Worm (Caenorhabditis elegans) whole organism, young adult: ENCODE measurements around the gene T26A8.3.

Source experiments
- B0035.1 ChIP-seq: sonication (generic microtip); optimal IDR thresholded peaks from 2 replicates; lab custom pipeline; 2016; ENCODE audit warnings: missing genetic modification characterization, mild to moderate bottlenecking, missing compliant biosample characterization, missing genotype, missing genetic modification reagents
- C17E4.6 ChIP-seq: fragments of 200-800 bp; sonication (Bioruptor generic); IDR thresholded peaks from 2 replicates; pipeline ENCODE4 v1.3.6; 2022; ENCODE audit warnings: missing genetic modification reagents, missing genetic modification characterization, missing compliant biosample characterization
- F10E7.11 ChIP-seq: sonication (generic microtip); optimal IDR thresholded peaks from 2 replicates; lab custom pipeline; 2017; ENCODE audit warnings: mild to moderate bottlenecking, missing genetic modification characterization, moderate library complexity, missing compliant biosample characterization
- F22D6.2 ChIP-seq: sonication (generic microtip); optimal IDR thresholded peaks from 2 replicates; lab custom pipeline; 2016; ENCODE audit warnings: mild to moderate bottlenecking, missing genetic modification characterization, missing compliant biosample characterization
- F23B12.7 ChIP-seq: sonication (generic microtip); optimal IDR thresholded peaks from 2 replicates; lab custom pipeline; 2017; ENCODE audit warnings: missing genetic modification characterization, mild to moderate bottlenecking, missing compliant biosample characterization, antibody characterized with exemption, moderate library complexity; ENCODE audit not compliant: insufficient read depth
- Y53G8AR.9 ChIP-seq: fragments of 200-800 bp; sonication (Bioruptor generic); conservative IDR thresholded peaks from 2 replicates; pipeline ENCODE4 v1.3.6; 2022; ENCODE audit warnings: missing genetic modification reagents, missing genetic modification characterization, missing compliant biosample characterization
- Y79H2A.3 ChIP-seq: fragments of 200-800 bp; sonication (Bioruptor generic); conservative IDR thresholded peaks from 2 replicates; pipeline ENCODE4 v1.3.6; 2022; ENCODE audit warnings: missing genetic modification reagents, missing genetic modification characterization, missing compliant biosample characterization
- athp-1 ChIP-seq: sonication (generic microtip); optimal IDR thresholded peaks from 2 replicates; lab custom pipeline; 2017; ENCODE audit warnings: mild to moderate bottlenecking, missing genetic modification characterization, missing compliant biosample characterization
- attf-3 ChIP-seq: fragments of 200-800 bp; sonication (Bioruptor generic); conservative IDR thresholded peaks from 2 replicates; pipeline ENCODE4 v1.3.6; 2022; ENCODE audit warnings: missing genetic modification reagents, missing genetic modification characterization, missing compliant biosample characterization
- attf-6 ChIP-seq: fragments of 200-800 bp; sonication (Bioruptor generic); IDR thresholded peaks from 2 replicates; pipeline ENCODE4 v1.3.6; 2022; ENCODE audit warnings: missing genetic modification reagents, missing genetic modification characterization, missing compliant biosample characterization
- ceh-27 ChIP-seq: fragments of 200-800 bp; sonication (Bioruptor generic); optimal IDR thresholded peaks from 2 replicates; lab custom pipeline; 2018; ENCODE audit warnings: mild to moderate bottlenecking, missing genetic modification characterization, moderate library complexity, missing compliant biosample characterization
- ceh-58 ChIP-seq: fragments of 200-800 bp; sonication (Bioruptor generic); IDR thresholded peaks from 2 replicates; pipeline ENCODE4 v1.3.6; 2022; ENCODE audit warnings: missing genetic modification characterization, missing compliant biosample characterization
- chd-7 ChIP-seq: sonication (generic microtip); optimal IDR thresholded peaks from 2 replicates; lab custom pipeline; 2016; ENCODE audit warnings: mild to moderate bottlenecking, missing genetic modification characterization, moderate library complexity, missing compliant biosample characterization
- dox-1 ChIP-seq: fragments of 200-800 bp; sonication (Bioruptor generic); IDR thresholded peaks from 2 replicates; pipeline ENCODE4 v1.3.6; 2022; ENCODE audit warnings: missing genetic modification reagents, missing genetic modification characterization, missing compliant biosample characterization
- dpff-1 ChIP-seq: sonication (generic microtip); optimal IDR thresholded peaks from 2 replicates; lab custom pipeline; 2017; ENCODE audit warnings: mild to moderate bottlenecking, missing genetic modification characterization, missing compliant biosample characterization
- fkh-3 ChIP-seq: sonication (generic microtip); optimal IDR thresholded peaks from 2 replicates; lab custom pipeline; 2016; ENCODE audit warnings: mild to moderate bottlenecking, missing genetic modification characterization, missing compliant biosample characterization
- gei-17 ChIP-seq: fragments of 200-800 bp; sonication (Bioruptor generic); optimal IDR thresholded peaks from 2 replicates; lab custom pipeline; 2018; ENCODE audit warnings: mild to moderate bottlenecking, missing genetic modification characterization, missing compliant biosample characterization
- hmg-1.2 ChIP-seq: fragments of 200-800 bp; sonication (Bioruptor generic); IDR thresholded peaks from 2 replicates; pipeline ENCODE4 v1.3.6; 2022; ENCODE audit warnings: missing genetic modification reagents, missing genetic modification characterization, missing compliant biosample characterization
- let-526 ChIP-seq: fragments of 200-800 bp; sonication (Bioruptor generic); IDR thresholded peaks from 2 replicates; pipeline ENCODE4 v1.3.6; 2022; ENCODE audit warnings: missing genetic modification reagents, missing genetic modification characterization, missing compliant biosample characterization
- let-607 ChIP-seq, 2 experiments: fragments of 200-800 bp in 1 of 2; sonication (Bioruptor generic) in 1 of 2; sonication (generic microtip) in 1 of 2; optimal IDR thresholded peaks; 2 replicates each; lab custom pipeline; 2016 to 2018; ENCODE audit warnings: mild to moderate bottlenecking in 2 of 2, missing compliant biosample characterization in 2 of 2, missing genetic modification characterization in 2 of 2, moderate library complexity in 2 of 2, missing genotype in 1 of 2
- lin-35 ChIP-seq, 3 experiments: fragments of 150-350 bp in 2 of 3; sonication (generic microtip) in 1 of 3; optimal IDR thresholded peaks; 2 replicates each; lab custom pipeline; 2014 to 2018; ENCODE audit warnings: missing biosample characterization in 3 of 3, missing genetic modification characterization in 3 of 3, missing genetic modification reagents in 3 of 3
- lsl-1 ChIP-seq: fragments of 200-800 bp; sonication (Bioruptor generic); optimal IDR thresholded peaks from 2 replicates; lab custom pipeline; 2018; ENCODE audit warnings: mild to moderate bottlenecking, missing genetic modification characterization, moderate library complexity, missing compliant biosample characterization
- lsy-27 ChIP-seq: sonication (generic microtip); optimal IDR thresholded peaks from 2 replicates; lab custom pipeline; 2017; ENCODE audit warnings: missing genetic modification characterization, mild to moderate bottlenecking, missing compliant biosample characterization, antibody characterized with exemption, missing genotype, borderline replicate concordance; ENCODE audit not compliant: insufficient read depth
- madf-10 ChIP-seq: sonication (generic microtip); optimal IDR thresholded peaks from 2 replicates; lab custom pipeline; 2016; ENCODE audit warnings: mild to moderate bottlenecking, missing genetic modification characterization, missing compliant biosample characterization
- madf-3 ChIP-seq: fragments of 200-800 bp; sonication (Bioruptor generic); IDR thresholded peaks from 2 replicates; pipeline ENCODE4 v1.3.6; 2022; ENCODE audit warnings: missing genetic modification reagents, missing genetic modification characterization, missing compliant biosample characterization
- mel-28 ChIP-seq: sonication (generic microtip); optimal IDR thresholded peaks from 2 replicates; lab custom pipeline; 2016; ENCODE audit warnings: borderline replicate concordance, mild to moderate bottlenecking, missing genetic modification characterization, missing compliant biosample characterization
- nfyb-1 ChIP-seq: fragments of 200-800 bp; sonication (Bioruptor generic); IDR thresholded peaks from 2 replicates; pipeline ENCODE4 v1.3.6; 2022; ENCODE audit warnings: missing genetic modification reagents, missing genetic modification characterization, missing compliant biosample characterization
- nhr-27 ChIP-seq: fragments of 200-800 bp; sonication (Bioruptor generic); optimal IDR thresholded peaks from 2 replicates; lab custom pipeline; 2018; ENCODE audit warnings: mild to moderate bottlenecking, missing genetic modification characterization, moderate library complexity, missing compliant biosample characterization
- nhr-80 ChIP-seq: sonication (generic microtip); optimal IDR thresholded peaks from 2 replicates; lab custom pipeline; 2016; ENCODE audit warnings: missing genetic modification characterization, missing compliant biosample characterization
- rec-8 ChIP-seq, 2 experiments: sonication (generic microtip); optimal IDR thresholded peaks; 2 replicates each; lab custom pipeline; 2016; ENCODE audit warnings: mild to moderate bottlenecking in 2 of 2, missing genetic modification characterization in 2 of 2, missing genetic modification reagents in 2 of 2, missing genotype in 2 of 2, missing biosample characterization in 1 of 2, missing compliant biosample characterization in 1 of 2, moderate library complexity in 1 of 2
- repo-1 ChIP-seq: sonication (generic microtip); optimal IDR thresholded peaks from 2 replicates; lab custom pipeline; 2017; ENCODE audit warnings: mild to moderate bottlenecking, missing genetic modification characterization, missing compliant biosample characterization
- rpc-1 ChIP-seq, 2 experiments: fragments of 150-350 bp in 1 of 2; sonication (generic microtip) in 1 of 2; optimal IDR thresholded peaks; 2 replicates each; lab custom pipeline; 2014 to 2018; ENCODE audit warnings: missing biosample characterization in 1 of 2, missing genetic modification characterization in 1 of 2, missing genetic modification reagents in 1 of 2, missing genotype in 1 of 2
- snpc-1.1 ChIP-seq: sonication (generic microtip); optimal IDR thresholded peaks from 2 replicates; lab custom pipeline; 2017; ENCODE audit warnings: missing genetic modification characterization, mild to moderate bottlenecking, missing compliant biosample characterization, antibody characterized with exemption, moderate library complexity, missing genotype, missing genetic modification reagents; ENCODE audit not compliant: insufficient read depth
- snpc-4 ChIP-seq, 5 experiments: fragments of 150-350 bp in 1 of 5; sonication (generic microtip) in 4 of 5; optimal IDR thresholded peaks; 2 replicates each; lab custom pipeline; 2014 to 2018; ENCODE audit warnings: missing genetic modification characterization in 5 of 5, missing biosample characterization in 3 of 5, antibody characterized with exemption in 2 of 5, mild to moderate bottlenecking in 2 of 5, missing compliant biosample characterization in 2 of 5, missing genotype in 2 of 5, moderate library complexity in 2 of 5, missing genetic modification reagents in 1 of 5
- tbp1 ChIP-seq: fragments of 200-800 bp; sonication (Bioruptor generic); optimal IDR thresholded peaks from 2 replicates; lab custom pipeline; 2018; ENCODE audit warnings: mild to moderate bottlenecking, missing genetic modification characterization, missing compliant biosample characterization
- tlf-1 ChIP-seq: fragments of 200-800 bp; sonication (Bioruptor generic); optimal IDR thresholded peaks from 2 replicates; lab custom pipeline; 2018; ENCODE audit warnings: mild to moderate bottlenecking, missing genetic modification characterization, missing compliant biosample characterization
- unc-130 ChIP-seq: sonication (generic microtip); optimal IDR thresholded peaks from 2 replicates; lab custom pipeline; 2016; ENCODE audit warnings: missing genetic modification reagents, missing genetic modification characterization, missing compliant biosample characterization
- unc-62 ChIP-seq: fragments of 150-350 bp; optimal IDR thresholded peaks from 2 replicates; lab custom pipeline; 2014; ENCODE audit warnings: missing biosample characterization, missing genetic modification reagents, missing genetic modification characterization
- ztf-22 ChIP-seq: fragments of 200-800 bp; sonication (Bioruptor generic); optimal IDR thresholded peaks from 2 replicates; lab custom pipeline; 2018; ENCODE audit warnings: mild to moderate bottlenecking, missing genetic modification characterization, moderate library complexity, missing compliant biosample characterization
- ztf-28 ChIP-seq: fragments of 200-800 bp; sonication (Bioruptor generic); IDR thresholded peaks from 2 replicates; pipeline ENCODE4 v1.3.6; 2022; ENCODE audit warnings: missing genetic modification reagents, missing genetic modification characterization, missing compliant biosample characterization

The T26A8.3 gene

DNA sequence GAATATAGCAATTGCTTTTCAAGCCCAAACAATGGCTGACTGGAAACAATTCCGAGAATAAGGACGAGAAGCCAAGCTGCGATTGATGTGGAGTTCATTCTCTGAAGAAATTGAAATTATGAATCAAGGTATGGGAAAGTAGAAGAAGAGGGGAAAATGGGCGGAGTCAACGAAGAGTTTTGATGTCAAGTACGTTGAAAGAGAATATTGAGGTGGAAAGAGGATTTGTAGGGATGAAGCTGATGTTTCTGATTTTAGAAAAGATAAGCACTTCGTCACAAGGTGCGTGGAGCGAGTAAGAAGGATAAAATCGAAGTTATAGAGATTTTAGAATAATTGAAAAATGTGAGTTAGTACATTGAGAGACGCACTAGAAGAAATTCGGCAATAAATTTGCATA, 43.7 kb downstream of the T26A8.3 start, which contains the start of gene D2096.9:
Gene D2096.9, minus strand, starts transcription at position 101 of the 400 bp plus-strand sequence.
- TF ChIP-seq athp-1 (tag; lab: Kevin White, UChicago) = no peak
- no peak for TF ChIP-seq chd-7 (tag; lab: Kevin White, UChicago)
- no peak for TF ChIP-seq snpc-1.1 (tag; lab: Kevin White, UChicago)
- no peak for TF ChIP-seq tlf-1 (GFP tag; lab: Kevin White, UChicago)
- TF ChIP-seq B0035.1 (tag; lab: Kevin White, UChicago) = no peak

DNA sequence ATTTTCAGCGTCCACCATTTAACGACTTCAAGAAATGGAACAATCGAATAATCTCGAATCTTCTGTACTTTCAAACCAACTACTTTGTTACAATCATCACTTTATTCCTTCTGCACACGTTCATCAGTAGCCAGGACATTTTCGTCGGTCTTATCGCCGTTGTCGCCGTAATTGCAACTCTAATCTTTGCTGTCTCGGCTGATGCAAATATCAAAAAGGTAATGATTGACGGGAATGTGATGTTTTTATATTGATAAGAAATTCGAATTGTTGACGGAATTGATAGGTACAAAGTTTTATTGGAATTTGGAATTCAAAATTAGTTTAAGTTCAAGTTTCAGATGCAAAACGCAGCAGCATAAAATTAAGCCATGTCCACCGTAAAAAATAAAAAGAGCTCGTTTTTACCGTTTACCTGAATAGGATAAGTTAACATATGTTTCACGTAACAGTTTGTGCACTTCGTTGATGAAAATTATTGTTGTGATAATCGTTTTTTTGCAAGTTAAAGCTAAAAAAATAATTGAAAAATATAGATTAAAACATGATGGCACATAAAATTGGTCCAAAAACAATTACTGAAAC, 46.1 kb downstream of the T26A8.3 start:
- no peak for TF ChIP-seq F22D6.2 (tag; lab: Kevin White, UChicago)
- peak; percentile 54 for TF ChIP-seq unc-62
- peak; percentile 24 for TF ChIP-seq tbp1
- TF ChIP-seq let-607 (tag; optimal IDR thresholded peaks at IDR 0.05; lab: Kevin White, UChicago) = peak in 1 of 2 experiments; percentile 40
- TF ChIP-seq fkh-3 (tag; lab: Kevin White, UChicago) = no peak
- TF ChIP-seq ceh-27 = no peak
- peak; percentile 93 for TF ChIP-seq nhr-80
- TF ChIP-seq lin-35 (GFP tag; optimal IDR thresholded peaks at IDR 0.05; lab: Kevin White, UChicago) = no peak
- TF ChIP-seq lsy-27 (tag; lab: Kevin White, UChicago) = no peak
- TF ChIP-seq Y53G8AR.9 = no peak
- TF ChIP-seq hmg-1.2 (GFP tag; lab: Robert Waterston, UW) = no peak
- TF ChIP-seq ztf-28 (GFP tag; lab: Robert Waterston, UW) = no peak

DNA sequence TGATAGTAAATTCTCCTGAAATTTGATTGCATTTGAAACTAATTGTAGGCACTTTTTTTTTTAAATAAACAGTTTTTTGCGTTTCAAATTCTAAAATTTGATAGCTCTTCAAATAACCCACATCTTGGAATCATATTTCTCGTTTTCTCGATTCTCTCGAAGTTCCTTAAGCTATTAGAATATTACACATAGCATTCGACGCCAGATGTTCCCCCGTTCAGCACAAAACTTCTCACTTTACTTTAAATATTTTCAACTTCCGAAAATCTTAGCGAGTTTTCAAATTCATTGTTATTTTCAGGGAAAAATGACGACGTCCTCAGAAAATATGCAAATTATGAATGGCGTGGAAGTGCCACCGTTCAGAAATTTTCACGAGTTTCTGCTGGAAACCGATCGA, 46.8 kb downstream of the T26A8.3 start, which contains the start of gene praf-3:
Gene praf-3, plus strand, starts transcription at position 301 of the 400 bp plus-strand sequence.
- TF ChIP-seq madf-10 (tag; lab: Kevin White, UChicago) = no peak
- no peak for TF ChIP-seq rpc-1 (optimal IDR thresholded peaks at IDR 0.05; lab: Kevin White, UChicago)
- TF ChIP-seq rpc-1 (tag; optimal IDR thresholded peaks at IDR 0.05; lab: Kevin White, UChicago) = no peak
- TF ChIP-seq repo-1 (tag; lab: Kevin White, UChicago) = no peak
- TF ChIP-seq attf-3 (GFP tag; lab: Robert Waterston, UW) = no peak
- TF ChIP-seq lsl-1 (GFP tag; lab: Kevin White, UChicago) = no peak
- no peak for TF ChIP-seq gei-17 (GFP tag; lab: Kevin White, UChicago)
- TF ChIP-seq snpc-4 (GFP tag; optimal IDR thresholded peaks at IDR 0.05; lab: Kevin White, UChicago) = no peak
- TF ChIP-seq snpc-4 (tag; optimal IDR thresholded peaks at IDR 0.05; lab: Kevin White, UChicago) = no peak
- no peak for TF ChIP-seq snpc-1.1 (tag; lab: Kevin White, UChicago)
- no peak for TF ChIP-seq ceh-58 (GFP tag; lab: Robert Waterston, UW)
- TF ChIP-seq attf-6 (GFP tag; lab: Robert Waterston, UW) = no peak
- TF ChIP-seq ztf-22 = no peak
- TF ChIP-seq dpff-1 (tag; lab: Kevin White, UChicago) = no peak
- TF ChIP-seq mel-28 (tag; lab: Kevin White, UChicago) = no peak
- no peak for TF ChIP-seq madf-3 (GFP tag; lab: Robert Waterston, UW)
- no peak for TF ChIP-seq B0035.1 (tag; lab: Kevin White, UChicago)

DNA sequence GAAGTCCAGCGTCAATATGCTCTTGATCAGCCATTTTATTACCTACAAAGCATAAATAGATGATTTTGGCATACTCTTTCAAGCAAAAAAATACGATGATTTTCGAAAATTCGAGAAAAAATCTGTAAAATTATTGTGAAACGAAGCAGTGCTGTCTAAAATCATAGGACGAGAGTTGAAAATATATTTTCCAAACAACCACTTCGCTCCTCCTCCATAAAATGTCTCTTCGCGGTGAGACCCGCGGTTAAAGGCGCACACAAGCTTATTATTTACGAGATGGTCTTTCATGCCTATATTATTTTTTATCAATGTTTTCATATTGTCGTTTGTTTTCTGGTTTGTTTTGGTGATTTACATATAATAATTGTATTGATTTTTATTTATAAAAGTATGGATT, 47.2 kb downstream of the T26A8.3 start, which contains the start of gene nap-1:
Gene nap-1, minus strand, starts transcription at position 42 of the 400 bp plus-strand sequence.
- TF ChIP-seq let-526 (GFP tag; lab: Robert Waterston, UW) (no peak), unc-130 (GFP tag; lab: Kevin White, UChicago) (no peak), dox-1 (GFP tag; lab: Robert Waterston, UW) (no peak), C17E4.6 (GFP tag; lab: Robert Waterston, UW) (no peak), nfyb-1 (0 out of 2 replicates have a peak, but pooled peaks have one; percentile 49), rpc-1 (optimal IDR thresholded peaks at IDR 0.05; lab: Kevin White, UChicago) (no peak), rpc-1 (tag; optimal IDR thresholded peaks at IDR 0.05; lab: Kevin White, UChicago) (no peak), gei-17 (GFP tag; lab: Kevin White, UChicago) (no peak), F10E7.11 (no peak), nhr-27 (tag; lab: Kevin White, UChicago) (no peak), rec-8 (tag; optimal IDR thresholded peaks at IDR 0.05; lab: Kevin White, UChicago) (no peak), athp-1 (tag; lab: Kevin White, UChicago) (no peak), F23B12.7 (peak; percentile 40), tlf-1 (GFP tag; lab: Kevin White, UChicago) (no peak), let-607 (tag; optimal IDR thresholded peaks at IDR 0.05; lab: Kevin White, UChicago) (no peak), Y79H2A.3 (GFP tag; lab: Robert Waterston, UW) (no peak)
